Worm (Caenorhabditis elegans) whole organism, L4 larva: ENCODE measurements around the gene chil-12.
"Not testable (repeated sequence)": the region's sequence is repeated elsewhere in the genome, so short reads cannot be mapped to it uniquely, and the experiment has no call there.

Experiments used
- F10B5.3 ChIP-seq: sonication (generic microtip); optimal IDR thresholded peaks from 2 replicates; lab custom pipeline; 2016; ENCODE audit warnings: mild to moderate bottlenecking, missing genetic modification characterization, missing compliant biosample characterization
- T20F7.1 ChIP-seq: fragments of 200-800 bp; sonication (Bioruptor generic); optimal IDR thresholded peaks from 2 replicates; lab custom pipeline; 2018; ENCODE audit warnings: mild to moderate bottlenecking, missing genetic modification characterization, missing compliant biosample characterization
- ZK337.2 ChIP-seq: fragments of 200-800 bp; sonication (Bioruptor generic); IDR thresholded peaks from 2 replicates; pipeline ENCODE4 v1.3.6; 2022; ENCODE audit warnings: missing genetic modification reagents, missing genetic modification characterization, missing compliant biosample characterization
- aha-1 ChIP-seq: fragments of 150-350 bp; peaks from one replicate; lab custom pipeline; 2014; ENCODE audit warnings: missing biosample characterization, missing genetic modification characterization
- ceh-32 ChIP-seq: sonication (generic microtip); optimal IDR thresholded peaks from 2 replicates; lab custom pipeline; 2016; ENCODE audit warnings: mild to moderate bottlenecking, missing genetic modification characterization, missing compliant biosample characterization; ENCODE audit not compliant: poor library complexity
- ces-1 ChIP-seq: fragments of 150-350 bp; sonication (generic microtip); optimal IDR thresholded peaks from 4 replicates; lab custom pipeline; 2014; ENCODE audit warnings: missing biosample characterization, missing genetic modification reagents, missing genetic modification characterization
- daf-16 ChIP-seq, 3 experiments: sonication (generic microtip); optimal IDR thresholded peaks; 2 replicates each; lab custom pipeline; 2016 to 2017; ENCODE audit warnings: missing genetic modification characterization in 3 of 3, missing genetic modification reagents in 3 of 3, mild to moderate bottlenecking in 2 of 3, missing compliant biosample characterization in 2 of 3, missing biosample characterization in 1 of 3, moderate library complexity in 1 of 3
- jun-1 ChIP-seq: fragments of 150-350 bp; optimal IDR thresholded peaks from 2 replicates; lab custom pipeline; 2014; ENCODE audit warnings: missing biosample characterization, missing genetic modification reagents, missing genetic modification characterization
- lim-7 ChIP-seq: fragments of 200-800 bp; sonication (Bioruptor generic); IDR thresholded peaks from 2 replicates; pipeline ENCODE4 v1.3.6; 2022; ENCODE audit warnings: missing genetic modification characterization, missing compliant biosample characterization
- lin-1 ChIP-seq: fragments of 200-800 bp; sonication (Bioruptor generic); IDR thresholded peaks from 2 replicates; pipeline ENCODE4 v1.3.6; 2022; ENCODE audit warnings: missing genetic modification reagents, missing genetic modification characterization, missing compliant biosample characterization
- lin-15B ChIP-seq: fragments of 150-350 bp; sonication (generic microtip); optimal IDR thresholded peaks from 3 replicates; lab custom pipeline; 2014; ENCODE audit warnings: missing biosample characterization, missing genetic modification characterization
- lin-29 ChIP-seq: fragments of 200-800 bp; sonication (Bioruptor generic); IDR thresholded peaks from 2 replicates; pipeline ENCODE4 v1.3.6; 2022; ENCODE audit warnings: missing genetic modification reagents, missing genetic modification characterization, missing compliant biosample characterization
- madf-5 ChIP-seq, 2 experiments: fragments of 200-800 bp; sonication (Bioruptor generic); IDR thresholded peaks; 2 replicates each; pipeline ENCODE4 v1.3.6; 2022; ENCODE audit warnings: missing compliant biosample characterization in 2 of 2, missing genetic modification characterization in 2 of 2
- mdl-1 ChIP-seq, 2 experiments: fragments of 150-350 bp in 1 of 2; sonication (generic microtip) in 1 of 2; optimal IDR thresholded peaks; 2 replicates each; lab custom pipeline; 2014 to 2017; ENCODE audit warnings: missing biosample characterization in 2 of 2, missing genetic modification characterization in 2 of 2
- mep-1 ChIP-seq: fragments of 150-350 bp; sonication (generic microtip); optimal IDR thresholded peaks from 3 replicates; lab custom pipeline; 2014; ENCODE audit warnings: missing biosample characterization, missing genetic modification characterization
- nhr-41 ChIP-seq: fragments of 200-800 bp; sonication (Bioruptor generic); IDR thresholded peaks from 2 replicates; pipeline ENCODE4 v1.3.6; 2022; ENCODE audit warnings: missing genetic modification reagents, missing genetic modification characterization, missing compliant biosample characterization
- nhr-48 ChIP-seq: sonication (generic microtip); optimal IDR thresholded peaks from 2 replicates; lab custom pipeline; 2016; ENCODE audit warnings: mild to moderate bottlenecking, missing genetic modification characterization, missing compliant biosample characterization
- nhr-77 ChIP-seq: fragments of 150-350 bp; optimal IDR thresholded peaks from 2 replicates; lab custom pipeline; 2014; ENCODE audit warnings: missing biosample characterization, missing genetic modification characterization
- pqm-1 ChIP-seq: sonication (generic microtip); optimal IDR thresholded peaks from 2 replicates; lab custom pipeline; 2017; ENCODE audit warnings: missing biosample characterization, missing genetic modification characterization
- skn-1 ChIP-seq: fragments of 150-350 bp; optimal IDR thresholded peaks from 2 replicates; lab custom pipeline; 2014; ENCODE audit warnings: missing biosample characterization, missing genetic modification characterization
- spr-3 ChIP-seq: fragments of 200-800 bp; sonication (Bioruptor generic); optimal IDR thresholded peaks from 2 replicates; lab custom pipeline; 2018; ENCODE audit warnings: mild to moderate bottlenecking, missing genetic modification characterization, missing compliant biosample characterization
- tag-97 ChIP-seq: fragments of 200-800 bp; sonication (Bioruptor generic); IDR thresholded peaks from 2 replicates; pipeline ENCODE4 v1.3.6; 2022; ENCODE audit warnings: missing genetic modification characterization, missing compliant biosample characterization
- unc-39 ChIP-seq: sonication (generic microtip); optimal IDR thresholded peaks from 2 replicates; lab custom pipeline; 2017; ENCODE audit warnings: missing biosample characterization, missing genetic modification characterization
- unc-62 ChIP-seq, 3 experiments: fragments of 150-350 bp in 1 of 3; sonication (generic microtip); optimal IDR thresholded peaks in 2 of 3; peaks in 1 of 3; 1 replicate in 1 of 3; 2 replicates in 2 of 3; lab custom pipeline; 2014 to 2017; ENCODE audit warnings: missing biosample characterization in 3 of 3, missing genetic modification characterization in 3 of 3, missing genetic modification reagents in 3 of 3, missing genotype in 1 of 3
- vab-7 ChIP-seq: fragments of 200-800 bp; sonication (Bioruptor generic); IDR thresholded peaks from 2 replicates; pipeline ENCODE4 v1.3.6; 2022; ENCODE audit warnings: missing genetic modification reagents, missing genetic modification characterization, missing compliant biosample characterization
- zag-1 ChIP-seq: fragments of 150-350 bp; optimal IDR thresholded peaks from 2 replicates; lab custom pipeline; 2014; ENCODE audit warnings: missing biosample characterization, missing genetic modification characterization
- ztf-11 ChIP-seq: fragments of 150-350 bp; optimal IDR thresholded peaks from 2 replicates; lab custom pipeline; 2014; ENCODE audit warnings: missing biosample characterization, missing genetic modification characterization

Gene chil-12

ce11 chrV:15226206-15226605 lies 15.2 kb upstream of the chil-12 start:
- TF ChIP-seq ztf-11 (tag; lab: Kevin White, UChicago): no peak
- peak; percentile 41 for TF ChIP-seq pqm-1 (tag; lab: Kevin White, UChicago)

ce11 chrV:15230243-15230642 lies 11.1 kb upstream of the chil-12 start, which contains the start of gene srw-15:
TSS of gene srw-15 (plus strand) at chrV:15230543.
- TF ChIP-seq nhr-41 (no peak), nhr-77 (tag; lab: Kevin White, UChicago) (no peak), mep-1 (tag; lab: Kevin White, UChicago) (no peak)
- TF ChIP-seq, all 104 proteins: peak for 0

DNA sequence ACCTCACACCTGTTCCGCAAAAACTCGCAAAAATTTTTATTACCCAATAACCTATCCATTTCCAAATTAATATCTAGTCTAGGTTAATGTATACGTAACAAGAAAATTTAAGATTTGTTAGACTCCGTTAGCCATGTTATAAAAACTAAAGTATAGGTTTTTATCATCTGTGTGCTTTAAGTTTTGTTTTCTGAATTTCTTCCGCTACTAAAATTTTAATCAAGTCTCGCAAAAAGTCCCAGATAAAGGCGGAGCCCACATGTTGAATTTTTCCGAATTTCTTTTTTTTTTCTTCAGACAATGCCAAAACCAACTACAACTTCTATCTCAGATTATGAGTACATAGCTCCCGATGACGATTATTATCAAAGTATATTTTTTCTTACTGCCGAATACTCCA lies 9.2 kb upstream of the chil-12 start, which contains the start of gene srw-13:
srw-13 (plus strand) TSS at position 301 of the 400 bp plus-strand sequence.
- TF ChIP-seq aha-1 (tag; lab: Kevin White, UChicago) (peak; percentile 29), skn-1 (tag; lab: Kevin White, UChicago) (no peak)
- TF ChIP-seq, all 104 proteins: peak for 1

ce11 chrV:15235661-15236060 lies 5.7 kb upstream of the chil-12 start, which contains the start of gene nhr-164:
TSS of gene nhr-164 (minus strand) at chrV:15235761.
- TF ChIP-seq nhr-77 (tag; lab: Kevin White, UChicago): no peak
- TF ChIP-seq F10B5.3 (tag; lab: Kevin White, UChicago): no peak
- TF ChIP-seq ZK337.2: no peak

- TF ChIP-seq ztf-11 (tag; lab: Kevin White, UChicago): no peak
- TF ChIP-seq unc-62 (GFP tag; optimal IDR thresholded peaks at IDR 0.05 in 1 of 2; lab: Kevin White, UChicago): peak in 1 of 2 experiments; percentile 33
- no peak for TF ChIP-seq unc-62 (tag; optimal IDR thresholded peaks at IDR 0.05; lab: Kevin White, UChicago)
Measured at ce11 chrV:15238552-15238951, 2.8 kb upstream of the chil-12 start, which contains the start of gene srw-12. TSS of gene srw-12 (minus strand) at chrV:15238652.

DNA sequence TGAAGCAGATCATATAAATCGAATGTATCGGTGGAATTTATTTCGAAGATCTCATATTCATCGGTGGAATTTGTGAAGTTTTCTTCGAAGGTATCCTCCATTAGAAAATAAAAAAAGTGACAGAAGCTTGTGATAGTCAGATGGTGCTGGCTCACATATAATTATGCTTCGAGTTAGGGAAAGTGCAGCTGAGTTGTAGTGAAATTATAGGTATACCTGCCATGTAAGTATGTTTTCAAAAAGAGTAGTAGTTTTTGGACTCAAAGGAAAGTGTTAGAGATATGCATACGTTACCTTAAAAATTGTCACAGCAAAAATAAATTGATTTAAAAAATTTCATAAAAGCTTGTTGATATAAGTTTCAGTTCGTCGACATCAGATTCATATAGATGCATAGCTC lies 1.1 kb upstream of the chil-12 start, which contains the start of gene srw-11:
srw-11 (minus strand) TSS at position 101 of the 400 bp plus-strand sequence.
- TF ChIP-seq zag-1 (tag; lab: Kevin White, UChicago) (no peak), lin-15B (tag; lab: Kevin White, UChicago) (no peak), ZK337.2 (no peak), madf-5 (GFP tag; IDR thresholded peaks at IDR 0.05; lab: Robert Waterston, UW) (no peak), daf-16 (GFP tag; optimal IDR thresholded peaks at IDR 0.05; lab: Kevin White, UChicago) (no peak), daf-16 (tag; optimal IDR thresholded peaks at IDR 0.05; lab: Kevin White, UChicago) (no peak), jun-1 (tag; lab: Kevin White, UChicago) (no peak), T20F7.1 (no peak), ces-1 (GFP tag; lab: Kevin White, UChicago) (no peak), lin-29 (GFP tag; lab: Robert Waterston, UW) (no peak)

DNA sequence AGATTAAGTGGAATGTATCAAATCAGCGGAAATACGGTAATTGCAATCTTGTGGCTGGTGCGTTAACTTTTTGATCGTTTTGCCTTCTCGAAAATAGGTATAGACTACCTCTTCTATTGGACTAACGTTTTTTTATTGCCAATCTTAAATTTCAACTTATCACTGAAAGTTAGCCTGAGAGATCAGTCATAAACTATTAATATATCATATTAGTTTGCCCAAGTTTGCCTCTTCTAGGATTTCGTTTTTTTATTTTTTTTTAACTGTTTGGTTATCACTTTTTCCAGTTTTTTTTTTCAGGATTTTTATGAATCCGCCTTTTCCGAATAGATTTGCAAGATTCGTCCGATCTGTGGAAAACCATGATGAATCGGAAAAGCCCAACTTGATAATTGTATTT lies 3.1 kb downstream of the chil-12 start, which contains the start of gene kin-30:
kin-30 (plus strand) TSS at position 301 of the 400 bp plus-strand sequence.
- TF ChIP-seq ceh-32 (no peak), unc-39 (no peak)
- TF ChIP-seq, all 104 proteins: peak for 0

ce11 chrV:15250304-15250703 lies 8.9 kb downstream of the chil-12 start, which contains the start of gene srd-28:
TSS of gene srd-28 (plus strand) at chrV:15250604.
- TF ChIP-seq mdl-1 (tag; optimal IDR thresholded peaks at IDR 0.05; lab: Kevin White, UChicago); lin-1 (GFP tag; lab: Robert Waterston, UW); spr-3 (GFP tag; lab: Kevin White, UChicago): not testable (repeated sequence)

DNA sequence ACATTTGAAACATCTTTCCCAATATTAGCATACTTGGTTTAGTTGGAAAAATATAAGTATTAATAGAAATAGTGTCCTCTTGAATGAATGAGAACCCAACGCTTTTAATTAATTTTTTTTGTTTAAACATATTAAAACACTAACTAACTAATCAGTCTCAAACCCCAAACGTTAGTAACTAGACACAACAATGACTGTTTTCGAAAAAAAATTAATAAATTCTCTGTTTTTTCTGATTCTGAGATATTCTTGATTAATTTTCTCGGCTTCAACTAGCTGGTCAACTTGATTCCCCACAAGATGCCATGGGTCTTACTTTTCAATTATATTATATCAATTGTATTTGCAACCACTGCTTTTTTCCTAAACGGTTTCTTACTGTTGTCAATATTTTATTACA lies 10.7 kb downstream of the chil-12 start, which contains the start of gene srbc-76:
srbc-76 (plus strand) TSS at position 301 of the 400 bp plus-strand sequence.
- TF ChIP-seq vab-7 (no peak), pqm-1 (tag; lab: Kevin White, UChicago) (no peak), nhr-48 (no peak), tag-97 (GFP tag; lab: Robert Waterston, UW) (no peak), skn-1 (tag; lab: Kevin White, UChicago) (no peak), lim-7 (no peak), F10B5.3 (tag; lab: Kevin White, UChicago) (no peak)
- TF ChIP-seq, all 104 proteins: peak for 0
